Worm (Caenorhabditis elegans) whole organism, L1 larva: ENCODE data around the gene Y47D7A.7.

Source experiments
- lin-13 ChIP-seq: fragments of 150-350 bp; optimal IDR thresholded peaks from 2 replicates; lab custom pipeline; 2014; ENCODE audit warnings: missing biosample characterization, missing genetic modification reagents, missing genetic modification characterization
- lin-39 ChIP-seq: fragments of 150-350 bp; optimal IDR thresholded peaks from 2 replicates; lab custom pipeline; 2014; ENCODE audit warnings: missing biosample characterization, missing genetic modification reagents, missing genetic modification characterization
- mdl-1 ChIP-seq, 2 experiments: fragments of 150-350 bp; optimal IDR thresholded peaks; 2 replicates each; lab custom pipeline; 2014 to 2017; ENCODE audit warnings: missing biosample characterization in 2 of 2, missing genetic modification characterization in 2 of 2, inconsistent platforms in 1 of 2
- nhr-11 ChIP-seq: fragments of 150-350 bp; optimal IDR thresholded peaks from 2 replicates; lab custom pipeline; 2014; ENCODE audit warnings: missing biosample characterization, missing genetic modification characterization
- nhr-12 ChIP-seq: sonication (generic microtip); optimal IDR thresholded peaks from 2 replicates; lab custom pipeline; 2017; ENCODE audit warnings: missing biosample characterization, missing genetic modification characterization
- nhr-90 ChIP-seq: sonication (generic microtip); optimal IDR thresholded peaks from 2 replicates; lab custom pipeline; 2016; ENCODE audit warnings: mild to moderate bottlenecking, missing genetic modification characterization, missing compliant biosample characterization; ENCODE audit not compliant: poor library complexity
- unc-130 ChIP-seq: fragments of 150-350 bp; optimal IDR thresholded peaks from 2 replicates; lab custom pipeline; 2017; ENCODE audit warnings: missing biosample characterization, missing genetic modification characterization, inconsistent platforms
- unc-62 ChIP-seq: fragments of 150-350 bp; optimal IDR thresholded peaks from 2 replicates; lab custom pipeline; 2014; ENCODE audit warnings: missing biosample characterization, missing genetic modification reagents, missing genetic modification characterization
- unc-98 ChIP-seq: fragments of 200-800 bp; sonication (Bioruptor generic); IDR thresholded peaks from 2 replicates; pipeline ENCODE4 v1.3.6; 2022; ENCODE audit warnings: missing genetic modification characterization, missing compliant biosample characterization
- zag-1 ChIP-seq: fragments of 150-350 bp; optimal IDR thresholded peaks from 2 replicates; lab custom pipeline; 2014; ENCODE audit warnings: missing biosample characterization, missing genetic modification characterization

- TF ChIP-seq unc-98 (GFP tag; lab: Robert Waterston, UW) (no peak), zag-1 (tag; lab: Kevin White, UChicago) (no peak), nhr-12 (tag; lab: Kevin White, UChicago) (no peak), unc-62 (GFP tag; lab: Kevin White, UChicago) (no peak), lin-13 (GFP tag; lab: Kevin White, UChicago) (no peak), nhr-90 (tag; lab: Kevin White, UChicago) (no peak), unc-130 (tag; lab: Kevin White, UChicago) (no peak), nhr-11 (tag; lab: Kevin White, UChicago) (no peak), mdl-1 (tag; optimal IDR thresholded peaks at IDR 0.05; lab: Kevin White, UChicago) (no peak), lin-39 (tag; lab: Kevin White, UChicago) (no peak)
These were observed 23.2 kb upstream of the Y47D7A.7 start, which contains the start of gene rft-1 for ce11 chrV:4442749-4443381.
